Worm (Caenorhabditis elegans) whole organism, L4/young adult: ENCODE data around the gene mca-1.

Experiments
- W03F9.2 ChIP-seq: fragments of 150-350 bp; optimal IDR thresholded peaks from 2 replicates; lab custom pipeline; 2014; ENCODE audit warnings: missing biosample characterization, missing genetic modification characterization
- dao-5 ChIP-seq: sonication (generic microtip); optimal IDR thresholded peaks from 2 replicates; lab custom pipeline; 2016; ENCODE audit warnings: missing genotype, missing genetic modification characterization, moderate library complexity, missing compliant biosample characterization
- him-1 ChIP-seq: sonication (generic microtip); optimal IDR thresholded peaks from 2 replicates; lab custom pipeline; 2016; ENCODE audit warnings: missing genotype, missing genetic modification reagents, missing genetic modification characterization, missing compliant biosample characterization

DNA sequence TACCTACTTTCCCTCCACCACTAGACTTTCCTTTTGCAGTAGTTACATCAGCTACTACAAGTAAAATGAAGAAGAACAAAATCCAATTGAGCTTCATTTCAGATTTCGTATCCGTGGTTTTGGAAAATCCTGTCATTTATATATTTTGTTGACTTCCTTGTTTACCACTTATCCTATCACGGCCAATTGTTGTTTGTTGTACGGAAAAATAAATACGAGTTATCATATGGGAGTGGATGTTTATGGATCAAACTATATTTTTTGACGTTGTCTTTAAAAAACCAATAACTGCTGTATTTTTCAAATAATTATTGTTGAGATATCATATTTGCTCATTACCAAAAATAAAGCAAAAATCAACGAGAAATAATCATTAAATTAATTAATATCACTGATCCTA lies 11.5 kb downstream of the mca-1 start, which contains the start of gene W09C2.9:
- no peak for TF ChIP-seq dao-5 (tag; lab: Kevin White, UChicago)
- no peak for TF ChIP-seq him-1 (tag; lab: Kevin White, UChicago)
- no peak for TF ChIP-seq W03F9.2 (tag; lab: Kevin White, UChicago)
